Fruit fly (Drosophila melanogaster): Measurements from ENCODE around the gene CG32263.

The CG32263 gene

dm6 chr3L:3760395-3760997 lies 50.4 kb downstream of the CG32263 start (continued):
- TF ChIP-seq CG13775 (GFP tag; optimal IDR thresholded peaks at IDR 0.05) (no peak), klu (GFP tag; IDR thresholded peaks at IDR 0.05) (no peak), crc (GFP tag; optimal IDR thresholded peaks at IDR 0.05) (peak; percentile 30), CG8290 (GFP tag; optimal IDR thresholded peaks at IDR 0.05) (no peak), CG8290 (tag; optimal IDR thresholded peaks at IDR 0.05) (peak in 1 of 2 experiments; percentile 43), cato (GFP tag; optimal IDR thresholded peaks at IDR 0.05; ENCODE audit: borderline replicate concordance) (no peak), Aef1 (GFP tag; IDR thresholded peaks at IDR 0.05) (peak; percentile 59; the same call in 2 of the 3 replicates), dysf (GFP tag; IDR thresholded peaks at IDR 0.05) (peak; percentile 74; the same call in 2 of the 3 replicates), CG10431 (GFP tag; optimal IDR thresholded peaks at IDR 0.05) (no peak), ttk (GFP tag; IDR thresholded peaks at IDR 0.05) (no peak), CG4854 (GFP tag; optimal IDR thresholded peaks at IDR 0.05) (no peak), CG12071 (GFP tag; optimal IDR thresholded peaks at IDR 0.05) (peak; percentile 46), Fer2 (tag; optimal IDR thresholded peaks at IDR 0.05) (no peak), CG6683 (GFP tag; optimal IDR thresholded peaks at IDR 0.05) (no peak), MBD-R2 (GFP tag; IDR thresholded peaks at IDR 0.05) (0 out of 2 replicates have a peak, but pooled peaks have one; percentile 23), dpn (GFP tag; optimal IDR thresholded peaks at IDR 0.05) (peak; percentile 26 to 60), CG3281 (GFP tag; optimal IDR thresholded peaks at IDR 0.05) (peak; percentile 32), Jarid2 (GFP tag; optimal IDR thresholded peaks at IDR 0.05) (no peak), tin (GFP tag; optimal IDR thresholded peaks at IDR 0.05) (peak; percentile 15), inv (GFP tag; IDR thresholded peaks at IDR 0.05; ENCODE audit: partially characterized antibody) (no peak), sim (GFP tag; IDR thresholded peaks at IDR 0.05) (no peak), hkb (optimal IDR thresholded peaks at IDR 0.05) (no peak), hkb (GFP tag; IDR thresholded peaks at IDR 0.05) (peak; percentile 57; the same call in 1 of the 2 replicates), CG1792 (GFP tag; optimal IDR thresholded peaks at IDR 0.05) (no peak), her (GFP tag; optimal IDR thresholded peaks at IDR 0.05) (no peak), CrebB (tag; optimal IDR thresholded peaks at IDR 0.05) (peak; percentile 19), HLH3B (GFP tag; IDR thresholded peaks at IDR 0.05) (peak; percentile 22; the same call in 1 of the 2 replicates), zf30C (GFP tag; optimal IDR thresholded peaks at IDR 0.05) (no peak), sob (GFP tag; IDR thresholded peaks at IDR 0.05) (peak; percentile 50; the same call in 1 of the 2 replicates), CG8359 (GFP tag; optimal IDR thresholded peaks at IDR 0.05; ENCODE audit: borderline replicate concordance) (no peak), toy (GFP tag; IDR thresholded peaks at IDR 0.05) (no peak), run (tag; optimal IDR thresholded peaks at IDR 0.05) (no peak), abd-A (tag; optimal IDR thresholded peaks at IDR 0.05) (peak; percentile 89), NfI (GFP tag; optimal IDR thresholded peaks at IDR 0.05) (peak; percentile 41), Hand (GFP tag; optimal IDR thresholded peaks at IDR 0.05) (peak; percentile 37), ewg (GFP tag; optimal IDR thresholded peaks at IDR 0.05) (no peak), pan (optimal IDR thresholded peaks at IDR 0.05) (no peak), pan (GFP tag; optimal IDR thresholded peaks at IDR 0.05 in 1 of 2, IDR thresholded peaks at IDR 0.05 in 1 of 2) (peak in 1 of 2 experiments; percentile 65), Sox102F (GFP tag; optimal IDR thresholded peaks at IDR 0.05) (peak; percentile 35), Scr (GFP tag; IDR thresholded peaks at IDR 0.05; ENCODE audit: partially characterized antibody) (no peak), CG12104 (GFP tag; optimal IDR thresholded peaks at IDR 0.05) (no peak), CG12391 (tag; optimal IDR thresholded peaks at IDR 0.05) (peak; percentile 28), CG13287 (GFP tag; IDR thresholded peaks at IDR 0.05; ENCODE audit: partially characterized antibody) (no peak), CG15479 (GFP tag; optimal IDR thresholded peaks at IDR 0.05) (no peak), ham (GFP tag; IDR thresholded peaks at IDR 0.05) (no peak), Stat92E (GFP tag; optimal IDR thresholded peaks at IDR 0.05) (no peak), Hr39 (optimal IDR thresholded peaks at IDR 0.05) (no peak), tio (GFP tag; optimal IDR thresholded peaks at IDR 0.05) (no peak), CG4424 (GFP tag; optimal IDR thresholded peaks at IDR 0.05) (peak; percentile 16), Doc2 (GFP tag; IDR thresholded peaks at IDR 0.05) (no peak), Max (GFP tag; optimal IDR thresholded peaks at IDR 0.05) (no peak)

Measured in whole organism, embryonic.